Fruit fly (Drosophila melanogaster): ENCODE results near the gene GV1.

GV1 gene

dm6 chr3L:1808631-1809030 lies 1.8 kb upstream of the GV1 start (continued):
- peak; percentile 93 for TF ChIP-seq CG32532 (GFP tag; IDR thresholded peaks at IDR 0.05)
- peak; percentile 50 for TF ChIP-seq exex (tag; optimal IDR thresholded peaks at IDR 0.05)
- TF ChIP-seq Hmx (GFP tag; optimal IDR thresholded peaks at IDR 0.05): no peak
- TF ChIP-seq Nf-YB (GFP tag; optimal IDR thresholded peaks at IDR 0.05): peak; percentile 62
- TF ChIP-seq Rx (GFP tag; IDR thresholded peaks at IDR 0.05): peak; percentile 87
- peak; percentile 78 for TF ChIP-seq CG12155 (GFP tag; optimal IDR thresholded peaks at IDR 0.05)
- peak; percentile 19 for TF ChIP-seq zf30C (GFP tag; optimal IDR thresholded peaks at IDR 0.05)
- TF ChIP-seq ato (GFP tag; IDR thresholded peaks at IDR 0.05; ENCODE audit: partially characterized antibody): no peak
- peak; percentile 74 for TF ChIP-seq sd (tag; optimal IDR thresholded peaks at IDR 0.05)
- peak; percentile 88 for TF ChIP-seq oc (tag; optimal IDR thresholded peaks at IDR 0.05)
- TF ChIP-seq row (GFP tag; IDR thresholded peaks at IDR 0.05): peak; percentile 92
- peak; percentile 94 for TF ChIP-seq Xrp1 (GFP tag; IDR thresholded peaks at IDR 0.05)
- TF ChIP-seq CkIIα-i1 (GFP tag; IDR thresholded peaks at IDR 0.05): peak; percentile 75
- TF ChIP-seq CG7745 (tag; optimal IDR thresholded peaks at IDR 0.05): no peak
- peak; percentile 67; the same call in 1 of the 2 replicates for TF ChIP-seq GATAe (GFP tag; conservative IDR thresholded peaks at IDR 0.05)
- peak; percentile 94 for TF ChIP-seq Ada2b (GFP tag; IDR thresholded peaks at IDR 0.05)
- peak; percentile 91 for TF ChIP-seq CG9932 (GFP tag; IDR thresholded peaks at IDR 0.05)
- TF ChIP-seq CG15514 (GFP tag; optimal IDR thresholded peaks at IDR 0.05): peak; percentile 82
- peak; percentile 79 for TF ChIP-seq slp2 (GFP tag; optimal IDR thresholded peaks at IDR 0.05)
- TF ChIP-seq run (tag; optimal IDR thresholded peaks at IDR 0.05): peak; percentile 74
- TF ChIP-seq Dll (GFP tag; IDR thresholded peaks at IDR 0.05; ENCODE audit: partially characterized antibody): no peak
- TF ChIP-seq CG18476 (GFP tag; optimal IDR thresholded peaks at IDR 0.05): peak; percentile 74
- peak; percentile 84 for TF ChIP-seq fd96Cb (tag; optimal IDR thresholded peaks at IDR 0.05)
- peak; percentile 84 to 91 for TF ChIP-seq chif (GFP tag; optimal IDR thresholded peaks at IDR 0.05)
- TF ChIP-seq CrebB (tag; optimal IDR thresholded peaks at IDR 0.05): peak; percentile 88
- TF ChIP-seq peb (GFP tag; IDR thresholded peaks at IDR 0.05): peak; percentile 73
- peak; percentile 79 for TF ChIP-seq CG11560 (tag; IDR thresholded peaks at IDR 0.05)
- peak; percentile 91 for TF ChIP-seq seq (GFP tag; IDR thresholded peaks at IDR 0.05)
- TF ChIP-seq Nf-YA (GFP tag; IDR thresholded peaks at IDR 0.05): peak; percentile 83
- peak; percentile 97 for TF ChIP-seq dysf (GFP tag; IDR thresholded peaks at IDR 0.05)
- TF ChIP-seq CG17568 (GFP tag; optimal IDR thresholded peaks at IDR 0.05): no peak
- peak; percentile 93 for TF ChIP-seq HLH3B (GFP tag; IDR thresholded peaks at IDR 0.05)
- peak; percentile 62 for TF ChIP-seq dati (GFP tag; IDR thresholded peaks at IDR 0.05)
- peak; percentile 88 for TF ChIP-seq grau (tag; optimal IDR thresholded peaks at IDR 0.05)
- peak; percentile 98 for TF ChIP-seq CG12769 (tag; optimal IDR thresholded peaks at IDR 0.05)
- peak; percentile 78 for TF ChIP-seq fu2 (GFP tag; optimal IDR thresholded peaks at IDR 0.05)
- no peak for TF ChIP-seq crol (GFP tag; IDR thresholded peaks at IDR 0.05)
- peak; percentile 85 for TF ChIP-seq H15 (GFP tag; IDR thresholded peaks at IDR 0.05)
- TF ChIP-seq cato (GFP tag; optimal IDR thresholded peaks at IDR 0.05; ENCODE audit: borderline replicate concordance): peak; percentile 57
- peak; percentile 91 for TF ChIP-seq Optix (GFP tag; IDR thresholded peaks at IDR 0.05)
- TF ChIP-seq bowl (GFP tag; IDR thresholded peaks at IDR 0.05): peak; percentile 78
- peak; percentile 84 for TF ChIP-seq CG2889 (GFP tag; IDR thresholded peaks at IDR 0.05)
- peak in 1 of 2 experiments; percentile 37 for TF ChIP-seq crp (GFP tag; optimal IDR thresholded peaks at IDR 0.05)
- no peak for TF ChIP-seq Tbp (GFP tag; optimal IDR thresholded peaks at IDR 0.05)
- TF ChIP-seq CG30020 (tag; optimal IDR thresholded peaks at IDR 0.05): peak; percentile 24
- TF ChIP-seq inv (GFP tag; IDR thresholded peaks at IDR 0.05; ENCODE audit: partially characterized antibody): no peak
- peak; percentile 83 for TF ChIP-seq CG8944 (GFP tag; optimal IDR thresholded peaks at IDR 0.05)
- no peak for TF ChIP-seq CG8478 (optimal IDR thresholded peaks at IDR 0.05)
- TF ChIP-seq sr (GFP tag; IDR thresholded peaks at IDR 0.05): peak; percentile 82
- TF ChIP-seq Mad (GFP tag; optimal IDR thresholded peaks at IDR 0.05): peak; percentile 76
- no peak for TF ChIP-seq Scr (GFP tag; IDR thresholded peaks at IDR 0.05; ENCODE audit: partially characterized antibody)
- TF ChIP-seq HHEX (GFP tag; optimal IDR thresholded peaks at IDR 0.05): peak; percentile 88
